Fruit fly (Drosophila melanogaster) Kc167 (cell line): ENCODE measurements around the gene CG34181.

Experiments
- Myc ChIP-seq: fragments of >200 bp; optimal IDR thresholded peaks from 2 replicates; lab custom pipeline; 2017; ENCODE audit warnings: missing external identifiers
- Sin3A ChIP-seq: fragments of >200 bp; optimal IDR thresholded peaks from 2 replicates; lab custom pipeline; 2018; ENCODE audit warnings: missing external identifiers
- h ChIP-seq: fragments of >200 bp; optimal IDR thresholded peaks from 3 replicates; lab custom pipeline; 2018; ENCODE audit warnings: missing external identifiers
- insv ChIP-seq: fragments of >200 bp; optimal IDR thresholded peaks from 3 replicates; lab custom pipeline; 2018; ENCODE audit warnings: missing external identifiers
- psq ChIP-seq: fragments of >200 bp; optimal IDR thresholded peaks from 2 replicates; lab custom pipeline; 2017; ENCODE audit warnings: missing external identifiers
- ttk ChIP-seq: sonication (Bioruptor generic); optimal IDR thresholded peaks from 2 replicates; lab custom pipeline; 2017; ENCODE audit warnings: missing external identifiers

CG34181 gene

DNA sequence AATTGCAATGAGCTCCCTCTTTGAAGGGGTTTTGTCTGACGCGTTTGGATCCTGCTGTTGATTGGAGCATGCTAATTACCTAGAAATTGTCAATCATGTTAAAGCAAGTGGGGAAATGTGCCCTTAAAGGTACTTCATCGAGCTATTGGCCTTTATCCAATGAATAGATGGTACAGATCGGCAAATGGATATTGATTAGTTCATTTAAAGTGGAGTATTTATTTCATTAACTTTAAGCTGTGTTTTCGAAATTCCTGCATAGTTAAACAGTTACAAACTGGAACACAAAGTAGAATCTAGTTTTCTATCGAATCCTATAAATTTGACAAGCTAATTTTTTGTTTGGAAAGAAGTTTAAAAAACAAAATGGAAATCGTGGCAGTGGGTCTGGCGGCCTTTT is at the start of gene CG34181:
Gene CG34181 (plus strand): TSS at position 301 of the 400 bp plus-strand sequence.
- TF ChIP-seq psq (no peak), ttk (lab: Kevin White, UChicago) (no peak), insv (lab: Kevin White, UChicago) (no peak), Myc (lab: Kevin White, UChicago) (no peak), h (no peak), Sin3A (lab: Kevin White, UChicago) (no peak)

DNA sequence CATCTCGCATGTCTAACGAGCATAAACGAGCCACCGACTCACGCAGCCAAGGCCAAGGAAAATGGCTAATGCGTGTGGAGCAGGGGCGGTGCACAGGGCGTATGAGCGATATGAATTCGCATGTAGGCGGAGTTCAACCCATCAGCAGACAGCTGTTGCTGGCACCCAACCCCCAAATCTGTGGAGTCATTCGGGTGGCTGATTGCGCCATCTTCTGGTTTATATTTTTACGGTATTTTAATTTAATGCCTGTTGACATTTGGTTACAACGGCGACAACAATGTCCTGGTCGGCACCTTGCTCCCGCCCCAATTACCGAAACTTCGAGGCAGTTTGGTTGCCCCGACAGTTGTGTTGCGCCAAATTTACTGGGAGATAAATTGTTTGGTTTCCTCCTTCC is 46.4 kb upstream of the CG34181 start:
- no peak for TF ChIP-seq insv (lab: Kevin White, UChicago)
- TF ChIP-seq psq = no peak
- no peak for TF ChIP-seq ttk (lab: Kevin White, UChicago)
- no peak for TF ChIP-seq Myc (lab: Kevin White, UChicago)
- TF ChIP-seq h = no peak

DNA sequence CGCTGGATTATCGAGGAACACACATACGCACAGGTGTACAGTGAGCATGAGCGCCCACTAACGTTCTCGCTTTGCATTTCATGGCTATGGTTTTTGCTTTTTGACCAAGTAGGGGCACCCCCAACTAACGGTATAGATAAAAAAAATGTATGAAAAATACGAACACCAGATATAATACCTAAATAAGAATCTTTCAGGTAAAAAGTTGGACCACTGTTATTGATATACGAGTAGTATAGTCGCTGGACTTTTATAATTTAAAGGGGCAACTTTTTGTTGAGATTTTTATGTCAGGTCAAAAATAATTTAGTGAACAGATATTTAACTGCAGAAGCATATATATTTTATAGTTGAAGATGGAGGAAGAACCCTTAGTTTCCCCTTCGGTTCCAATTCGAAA is 40.0 kb upstream of the CG34181 start, which contains the start of gene CG17005:
Gene CG17005 (plus strand): TSS at position 301 of the 400 bp plus-strand sequence.
- no peak for TF ChIP-seq insv (lab: Kevin White, UChicago)
- TF ChIP-seq Sin3A (lab: Kevin White, UChicago) = no peak
- TF ChIP-seq ttk (lab: Kevin White, UChicago) = no peak
- TF ChIP-seq h = no peak

DNA sequence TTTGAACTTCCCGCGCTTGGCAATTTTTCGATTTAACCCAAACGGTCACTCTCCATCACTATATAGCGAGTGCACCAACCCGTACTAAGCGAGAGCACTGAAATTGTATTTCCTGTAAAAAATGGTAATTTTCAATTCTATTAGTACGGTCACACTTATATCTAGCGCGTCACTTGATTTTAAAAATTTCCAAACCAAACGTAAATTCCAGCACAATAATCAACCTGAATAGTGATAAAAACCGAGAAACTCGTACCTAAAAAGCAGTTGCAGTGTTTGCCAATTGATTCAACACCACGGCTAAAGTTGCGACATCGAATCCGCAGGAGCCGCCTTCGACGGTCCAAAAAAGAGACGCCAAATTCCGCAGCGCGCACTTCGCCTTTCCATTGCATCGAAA is 36.8 kb upstream of the CG34181 start, which contains the start of gene Cks30A:
Gene Cks30A (plus strand): TSS at position 136 of the 400 bp plus-strand sequence.
- TF ChIP-seq ttk (lab: Kevin White, UChicago) = no peak
- TF ChIP-seq Myc (lab: Kevin White, UChicago) = no peak
- no peak for TF ChIP-seq h
- TF ChIP-seq Sin3A (lab: Kevin White, UChicago) = no peak
- TF ChIP-seq psq = no peak
- TF ChIP-seq insv (lab: Kevin White, UChicago) = no peak

DNA sequence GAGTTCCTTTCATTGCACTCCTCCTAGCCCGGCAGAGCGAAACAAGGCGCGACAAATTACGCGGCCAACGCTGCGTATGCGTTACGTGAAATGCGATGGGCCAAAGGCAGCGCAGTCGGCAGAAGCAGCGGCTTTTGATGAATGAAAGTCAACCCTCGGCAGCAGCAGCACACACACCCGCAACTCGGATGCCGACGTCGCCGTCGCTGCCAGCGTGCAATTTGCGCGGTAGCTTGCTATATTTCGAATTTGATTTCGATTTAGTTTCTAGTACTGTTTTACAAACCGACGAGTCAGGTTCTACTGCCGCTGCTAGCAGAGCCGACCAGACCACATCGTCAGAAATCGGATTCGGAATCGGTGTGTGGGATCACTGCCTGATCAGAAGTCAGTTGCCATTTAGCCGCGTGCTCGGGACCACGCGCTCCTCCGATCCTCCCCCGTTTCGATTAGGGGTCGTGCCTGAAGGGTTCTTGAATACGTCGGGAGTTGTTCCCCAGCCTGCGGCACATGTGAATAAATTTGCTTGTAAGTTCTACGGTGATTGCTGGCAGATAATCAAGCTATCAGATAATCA is 34.1 kb upstream of the CG34181 start, which contains the start of gene Eaat1:
Gene Eaat1 (plus strand): TSS at position 268 of the 577 bp plus-strand sequence.
- TF ChIP-seq Sin3A (lab: Kevin White, UChicago) = no peak
- TF ChIP-seq ttk (lab: Kevin White, UChicago) = no peak
- TF ChIP-seq h = no peak
- TF ChIP-seq psq = no peak
- no peak for TF ChIP-seq insv (lab: Kevin White, UChicago)
- no peak for TF ChIP-seq Myc (lab: Kevin White, UChicago)

DNA sequence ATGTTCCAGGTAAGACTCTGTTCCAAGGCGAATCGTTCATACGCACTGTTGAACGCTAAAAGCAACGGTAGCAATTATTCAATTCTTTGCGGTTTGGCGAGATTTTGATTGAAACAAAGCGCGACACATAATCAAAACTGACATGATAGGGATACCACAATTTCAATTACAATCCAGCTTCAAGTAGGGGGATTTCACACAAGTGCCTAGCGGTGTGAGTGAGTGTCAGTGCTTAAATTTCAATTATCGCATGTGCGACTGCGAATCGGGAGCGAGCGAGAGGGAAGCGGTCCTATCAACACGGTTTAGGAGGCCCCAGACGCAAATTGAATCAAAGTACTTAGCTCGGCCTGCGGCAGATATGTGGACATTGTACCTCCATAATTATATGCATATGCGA is 28.6 kb upstream of the CG34181 start:
- TF ChIP-seq psq (no peak), insv (lab: Kevin White, UChicago) (no peak), ttk (lab: Kevin White, UChicago) (no peak), Myc (lab: Kevin White, UChicago) (no peak), h (no peak), Sin3A (lab: Kevin White, UChicago) (no peak)

DNA sequence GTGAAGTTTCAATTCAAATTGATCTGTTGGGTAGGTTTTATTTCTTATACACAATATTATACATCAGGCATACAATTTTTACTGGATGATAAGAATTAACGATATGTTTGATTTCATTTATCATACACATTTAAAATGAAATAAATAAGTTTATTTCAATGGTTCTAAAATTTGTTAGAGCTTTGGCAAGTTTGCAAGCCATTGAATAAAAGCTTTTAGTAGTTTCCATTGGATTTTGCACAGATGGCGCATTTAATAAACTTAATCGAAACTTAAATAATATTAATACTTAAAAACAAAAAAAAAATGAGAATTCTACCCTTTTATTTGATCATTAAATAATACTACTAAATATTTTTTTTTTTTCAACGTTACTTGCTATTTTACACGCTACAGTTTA is 25.5 kb upstream of the CG34181 start:
- TF ChIP-seq Sin3A (lab: Kevin White, UChicago) (no peak), h (no peak), Myc (lab: Kevin White, UChicago) (no peak), ttk (lab: Kevin White, UChicago) (no peak), psq (no peak), insv (lab: Kevin White, UChicago) (no peak)

DNA sequence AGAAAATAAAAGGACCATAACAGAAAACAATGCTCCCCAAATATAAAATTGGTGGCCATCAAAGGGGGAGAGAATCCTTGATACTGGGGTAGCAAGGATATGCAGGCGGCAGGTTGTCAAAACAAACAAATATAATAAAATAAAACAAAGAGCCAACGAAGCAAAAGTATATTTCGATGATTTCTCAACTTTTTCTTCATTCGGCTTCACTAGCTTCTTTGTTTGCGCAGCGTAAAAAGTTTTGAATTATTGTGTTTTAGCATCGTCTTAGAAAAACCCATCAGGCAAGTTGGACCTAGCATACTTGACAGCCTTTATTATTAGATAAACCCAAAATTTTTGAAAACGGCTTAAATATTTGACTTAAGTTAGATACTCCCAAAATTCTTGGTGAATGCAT is 24.9 kb upstream of the CG34181 start, which contains the start of gene CG3748:
Gene CG3748 (plus strand): TSS at position 301 of the 400 bp plus-strand sequence.
- TF ChIP-seq Sin3A (lab: Kevin White, UChicago) = no peak
- no peak for TF ChIP-seq ttk (lab: Kevin White, UChicago)
- no peak for TF ChIP-seq insv (lab: Kevin White, UChicago)
- no peak for TF ChIP-seq Myc (lab: Kevin White, UChicago)
- TF ChIP-seq h = no peak
- no peak for TF ChIP-seq psq

DNA sequence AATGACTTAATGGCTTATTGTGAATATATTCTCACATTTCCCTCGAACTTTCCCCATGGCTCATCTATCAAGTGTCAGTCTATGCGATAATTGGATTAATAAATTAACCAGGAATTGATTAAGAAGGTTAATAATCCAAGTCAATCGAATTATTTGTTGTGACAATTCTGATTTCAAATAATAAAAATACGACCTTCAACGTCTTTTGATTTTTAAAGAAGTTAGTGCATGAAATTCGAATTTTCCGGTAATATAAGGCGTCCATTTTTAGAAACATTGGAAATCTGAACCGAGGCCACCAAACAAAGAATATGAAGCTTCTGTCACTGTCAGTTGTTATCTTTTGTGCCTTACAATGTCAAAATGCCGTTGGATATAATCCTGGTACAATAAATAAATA is 18.2 kb upstream of the CG34181 start, which contains the start of gene CG43350:
Gene CG43350 (plus strand): TSS at position 301 of the 400 bp plus-strand sequence.
- no peak for TF ChIP-seq h
- TF ChIP-seq psq = no peak
- TF ChIP-seq Sin3A (lab: Kevin White, UChicago) = no peak
- no peak for TF ChIP-seq Myc (lab: Kevin White, UChicago)
- no peak for TF ChIP-seq insv (lab: Kevin White, UChicago)
- TF ChIP-seq ttk (lab: Kevin White, UChicago) = no peak

DNA sequence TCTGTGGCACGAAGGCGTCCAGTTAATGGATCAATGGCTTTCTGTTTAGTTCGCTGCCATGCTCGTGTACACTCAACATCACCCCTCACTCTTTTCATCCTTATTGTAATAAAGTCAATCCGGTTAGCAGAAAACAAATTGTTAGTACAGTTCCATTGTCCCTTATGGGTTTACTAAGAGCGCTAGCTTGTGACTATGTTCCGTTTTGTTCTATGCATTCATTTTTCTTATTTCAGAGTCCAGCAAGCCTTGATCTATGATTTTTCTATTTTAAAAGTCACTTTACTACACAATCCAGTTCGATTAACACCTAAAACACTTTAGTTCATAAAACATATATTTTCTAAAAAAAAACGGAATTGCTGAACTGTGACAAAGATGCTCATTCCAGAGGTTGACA is 17.3 kb upstream of the CG34181 start, which contains the start of gene CG13110:
Gene CG13110 (plus strand): TSS at position 301 of the 400 bp plus-strand sequence.
- TF ChIP-seq psq (no peak), h (no peak), ttk (lab: Kevin White, UChicago) (no peak), insv (lab: Kevin White, UChicago) (no peak), Myc (lab: Kevin White, UChicago) (no peak), Sin3A (lab: Kevin White, UChicago) (no peak)

DNA sequence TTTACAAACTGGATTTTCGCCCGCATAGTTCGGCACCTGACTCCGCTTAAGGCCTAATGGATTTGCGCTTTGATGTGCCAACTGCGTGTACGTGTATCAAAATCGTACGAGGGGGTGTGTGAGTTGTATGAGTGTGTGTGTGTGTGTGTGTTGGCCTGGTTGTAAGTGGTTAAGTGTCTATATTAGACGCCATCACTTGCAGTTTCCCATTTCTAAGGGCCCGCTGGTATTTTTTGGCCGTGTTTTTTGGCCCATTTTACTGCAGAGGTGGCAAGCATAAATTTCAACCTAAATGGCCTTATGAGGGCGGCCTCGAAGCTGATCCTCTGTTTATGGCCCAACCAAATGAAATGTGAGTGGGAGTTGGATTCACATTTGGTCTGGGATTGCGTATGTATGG is 2.3 kb downstream of the CG34181 start:
- no peak for TF ChIP-seq Myc (lab: Kevin White, UChicago)
- no peak for TF ChIP-seq psq
- no peak for TF ChIP-seq insv (lab: Kevin White, UChicago)
- TF ChIP-seq ttk (lab: Kevin White, UChicago) = no peak
- TF ChIP-seq Sin3A (lab: Kevin White, UChicago) = no peak
- TF ChIP-seq h = no peak

DNA sequence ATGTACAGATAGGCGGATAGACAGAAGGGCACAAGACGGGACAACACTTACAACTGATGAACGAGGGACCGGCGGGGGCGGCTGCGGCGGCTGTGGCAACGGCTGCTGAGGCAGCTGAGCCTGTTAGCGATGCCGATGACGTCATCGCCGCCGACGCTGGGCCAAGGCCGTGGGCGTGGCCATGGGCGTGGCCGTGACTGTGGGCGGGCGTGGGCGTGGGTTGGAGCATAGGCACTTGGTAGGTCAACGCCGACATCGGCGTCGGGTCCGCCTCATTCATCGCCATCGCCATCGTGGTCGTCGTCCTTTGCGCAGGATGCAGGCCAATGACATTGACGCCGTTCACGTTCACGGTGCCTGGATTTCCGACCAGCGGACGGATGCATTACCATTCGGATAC is 10.3 kb downstream of the CG34181 start:
- no peak for TF ChIP-seq psq
- no peak for TF ChIP-seq insv (lab: Kevin White, UChicago)
- no peak for TF ChIP-seq ttk (lab: Kevin White, UChicago)
- no peak for TF ChIP-seq h
- no peak for TF ChIP-seq Sin3A (lab: Kevin White, UChicago)
- TF ChIP-seq Myc (lab: Kevin White, UChicago) = no peak
